Worm (Caenorhabditis elegans): Measurements from ENCODE around the gene pals-40.

Gene pals-40

DNA sequence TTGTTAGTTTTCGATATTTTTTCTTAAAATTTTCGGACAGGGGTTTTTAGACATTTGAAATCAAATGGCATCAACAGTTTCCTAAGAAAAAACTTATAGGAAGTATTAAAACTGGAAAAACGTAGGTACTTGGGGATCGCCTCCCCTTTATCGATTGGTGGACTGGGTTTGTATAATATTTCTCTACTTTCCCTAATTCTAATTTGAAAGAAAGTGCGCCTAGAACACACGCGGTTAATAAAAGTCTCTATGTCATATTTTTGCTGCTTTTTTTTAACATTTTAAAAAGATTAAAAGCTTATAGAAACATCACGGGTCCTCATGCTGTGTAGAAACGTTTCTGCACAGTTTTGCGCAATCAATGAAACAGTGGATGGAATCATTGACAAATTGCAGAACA is 21.9 kb upstream of the pals-40 start, which contains the start of gene pals-16:
Gene pals-16 (plus strand): TSS at position 301 of the 400 bp plus-strand sequence.
- no peak for TF ChIP-seq nhr-48 (tag; optimal IDR thresholded peaks at IDR 0.05)
- no peak for TF ChIP-seq cey-2 (tag; optimal IDR thresholded peaks at IDR 0.05; ENCODE audit: borderline replicate concordance, insufficient read depth)
- no peak for TF ChIP-seq zag-1 (tag; optimal IDR thresholded peaks at IDR 0.05)
- TF ChIP-seq vab-7 (GFP tag; IDR thresholded peaks at IDR 0.05) = no peak
- TF ChIP-seq ceh-20 (GFP tag; IDR thresholded peaks at IDR 0.05) = no peak
- TF ChIP-seq mxl-3 (GFP tag; optimal IDR thresholded peaks at IDR 0.05) = no peak
- no peak for TF ChIP-seq nhr-25 (tag; optimal IDR thresholded peaks at IDR 0.05; ENCODE audit: borderline replicate concordance, insufficient read depth)
- no peak for TF ChIP-seq pha-4 (GFP tag; IDR thresholded peaks at IDR 0.05)
- TF ChIP-seq pha-4 (tag; optimal IDR thresholded peaks at IDR 0.05) = no peak
- TF ChIP-seq F37D6.2 (tag; optimal IDR thresholded peaks at IDR 0.05) = no peak

DNA sequence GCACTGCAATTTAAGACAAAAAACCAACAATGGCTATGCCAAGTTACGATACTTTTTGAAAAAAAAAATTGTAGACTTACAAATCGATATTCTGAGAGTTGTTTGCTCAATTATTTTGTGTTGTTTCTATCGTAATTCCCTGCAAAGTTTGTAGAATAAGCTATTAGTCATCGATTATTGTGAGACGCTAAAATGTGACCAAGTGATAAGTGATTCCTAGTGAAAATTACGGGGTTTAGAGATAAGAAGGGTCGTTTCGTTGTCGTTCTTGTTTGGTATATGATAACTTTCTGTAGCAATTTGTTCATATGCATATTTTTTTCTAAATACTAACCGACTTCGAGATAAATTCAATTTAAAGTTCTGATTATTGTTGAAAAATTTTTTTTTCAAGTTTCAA is 20.4 kb upstream of the pals-40 start:
- TF ChIP-seq ama-1 (optimal IDR thresholded peaks at IDR 0.05) (no peak), T20F7.1 (GFP tag; optimal IDR thresholded peaks at IDR 0.05) (peak; percentile 22), pqm-1 (tag; optimal IDR thresholded peaks at IDR 0.05) (peak; percentile 86), unc-62 (GFP tag; optimal IDR thresholded peaks at IDR 0.05 in 1 of 2) (no peak), unc-62 (tag; optimal IDR thresholded peaks at IDR 0.05) (no peak), lsy-2 (tag; optimal IDR thresholded peaks at IDR 0.05) (no peak), tag-97 (GFP tag; IDR thresholded peaks at IDR 0.05) (no peak), cey-2 (tag; optimal IDR thresholded peaks at IDR 0.05; ENCODE audit: borderline replicate concordance, insufficient read depth) (no peak), set-16 (GFP tag; IDR thresholded peaks at IDR 0.05) (no peak), unc-130 (GFP tag; optimal IDR thresholded peaks at IDR 0.05) (no peak), nhr-28 (tag; optimal IDR thresholded peaks at IDR 0.05) (peak; percentile 64), dmd-6 (GFP tag; IDR thresholded peaks at IDR 0.05) (peak; percentile 48), dve-1 (tag; optimal IDR thresholded peaks at IDR 0.05; ENCODE audit: insufficient read depth) (no peak), daf-16 (GFP tag; optimal IDR thresholded peaks at IDR 0.05) (no peak), daf-16 (tag; optimal IDR thresholded peaks at IDR 0.05) (peak; percentile 61), attf-4 (tag; optimal IDR thresholded peaks at IDR 0.05) (no peak), nhr-48 (tag; optimal IDR thresholded peaks at IDR 0.05) (no peak)

DNA sequence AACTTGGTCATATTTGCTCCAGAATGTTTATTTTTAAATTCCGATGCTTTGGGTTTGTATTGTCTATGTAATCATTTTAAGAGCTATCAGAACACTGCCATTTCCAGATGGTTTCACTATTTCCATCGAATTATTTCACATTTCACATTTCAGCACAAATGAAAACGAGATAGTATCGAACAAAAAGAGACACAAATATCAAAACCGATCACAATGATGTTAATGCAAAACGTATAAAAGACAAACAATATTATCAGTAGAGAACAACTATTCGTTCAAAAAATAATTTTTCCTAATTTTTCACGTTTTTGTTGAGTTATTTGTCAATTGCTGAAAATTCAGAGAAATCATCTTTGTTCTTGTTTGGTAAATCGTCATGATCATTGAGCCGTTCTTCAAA is 17.6 kb upstream of the pals-40 start:
- TF ChIP-seq daf-8 (GFP tag; IDR thresholded peaks at IDR 0.05) (no peak), snpc-1.2 (GFP tag; IDR thresholded peaks at IDR 0.05) (no peak), nhr-237 (tag; optimal IDR thresholded peaks at IDR 0.05) (no peak), zag-1 (tag; optimal IDR thresholded peaks at IDR 0.05) (no peak), nhr-102 (tag; optimal IDR thresholded peaks at IDR 0.05) (no peak), ceh-62 (tag; optimal IDR thresholded peaks at IDR 0.05) (no peak), lsy-2 (tag; optimal IDR thresholded peaks at IDR 0.05) (no peak), lin-13 (GFP tag; optimal IDR thresholded peaks at IDR 0.05) (no peak), dmd-9 (GFP tag; IDR thresholded peaks at IDR 0.05) (no peak), zfp-3 (GFP tag; conservative IDR thresholded peaks at IDR 0.05) (no peak), lin-29 (GFP tag; IDR thresholded peaks at IDR 0.05) (no peak), daf-16 (GFP tag; optimal IDR thresholded peaks at IDR 0.05) (no peak), daf-16 (tag; optimal IDR thresholded peaks at IDR 0.05) (peak; percentile 28), zfp-2 (tag; optimal IDR thresholded peaks at IDR 0.05) (no peak), pqm-1 (tag; optimal IDR thresholded peaks at IDR 0.05) (peak; percentile 64), madf-5 (GFP tag; IDR thresholded peaks at IDR 0.05) (no peak), hlh-11 (tag; optimal IDR thresholded peaks at IDR 0.05) (peak; percentile 19), nhr-28 (tag; optimal IDR thresholded peaks at IDR 0.05) (peak; percentile 17), ceh-44 (GFP tag; IDR thresholded peaks at IDR 0.05) (no peak), dmd-6 (GFP tag; IDR thresholded peaks at IDR 0.05) (peak; percentile 39; the same call in 1 of the 2 replicates), unc-39 (tag; optimal IDR thresholded peaks at IDR 0.05) (no peak), lin-38 (GFP tag; IDR thresholded peaks at IDR 0.05) (no peak), aly-2 (tag; optimal IDR thresholded peaks at IDR 0.05) (no peak), unc-62 (GFP tag; optimal IDR thresholded peaks at IDR 0.05 in 1 of 2) (no peak), unc-62 (tag; optimal IDR thresholded peaks at IDR 0.05) (no peak), nhr-42 (GFP tag; IDR thresholded peaks at IDR 0.05) (no peak)

Data from whole organism, L4 larva.